Worm (Caenorhabditis elegans): ENCODE data around the gene K08D8.2.

- TF ChIP-seq skn-1 (tag; optimal IDR thresholded peaks at IDR 0.05) (no peak), nhr-76 (tag; optimal IDR thresholded peaks at IDR 0.05) (no peak), nhr-28 (tag; optimal IDR thresholded peaks at IDR 0.05) (peak; percentile 3), nhr-102 (tag; optimal IDR thresholded peaks at IDR 0.05) (no peak), jun-1 (tag; optimal IDR thresholded peaks at IDR 0.05) (no peak), lsy-2 (tag; optimal IDR thresholded peaks at IDR 0.05) (no peak), unc-62 (GFP tag; optimal IDR thresholded peaks at IDR 0.05 in 1 of 2) (peak in 1 of 2 experiments; percentile 2), unc-62 (tag; optimal IDR thresholded peaks at IDR 0.05) (no peak), ama-1 (optimal IDR thresholded peaks at IDR 0.05) (no peak), zfp-2 (tag; optimal IDR thresholded peaks at IDR 0.05) (no peak), ztf-11 (tag; optimal IDR thresholded peaks at IDR 0.05) (no peak), ceh-82 (tag; optimal IDR thresholded peaks at IDR 0.05) (no peak), lin-15B (tag; optimal IDR thresholded peaks at IDR 0.05) (no peak)
Observed at ce11 chrIV:12886012-12886411, 16.8 kb upstream of the K08D8.2 start.
